Fruit fly (Drosophila melanogaster): ENCODE data around the gene kel.

Gene kel

dm6 chr2L:18150393-18151133 lies 12.7 kb upstream of the kel start:
- TF ChIP-seq kay (GFP tag; ENCODE audit: borderline replicate concordance), result peak; percentile 31
- TF ChIP-seq tj (GFP tag; optimal IDR thresholded peaks at IDR 0.05), result peak; percentile 7
- TF ChIP-seq Hr96 (GFP tag; optimal IDR thresholded peaks at IDR 0.05), result no peak
- peak; percentile 22 for TF ChIP-seq cic (GFP tag; optimal IDR thresholded peaks at IDR 0.05)

- no peak for TF ChIP-seq CG1620 (GFP tag; optimal IDR thresholded peaks at IDR 0.05)
- peak; percentile 28 for TF ChIP-seq tj (GFP tag; optimal IDR thresholded peaks at IDR 0.05)
Measured at dm6 chr2L:18149903-18150302, 12.0 kb upstream of the kel start.

- TF ChIP-seq CG7045 (GFP tag; optimal IDR thresholded peaks at IDR 0.05) (peak; percentile 87), pad (GFP tag; optimal IDR thresholded peaks at IDR 0.05) (peak; percentile 53), CG33017 (tag; optimal IDR thresholded peaks at IDR 0.05) (peak; percentile 43), toe (GFP tag; optimal IDR thresholded peaks at IDR 0.05) (peak; percentile 14), Clk (GFP tag; optimal IDR thresholded peaks at IDR 0.05) (peak; percentile 65), CG11617 (GFP tag; optimal IDR thresholded peaks at IDR 0.05) (peak; percentile 58), Mnt (GFP tag; optimal IDR thresholded peaks at IDR 0.05) (peak; percentile 76), Hr96 (GFP tag; optimal IDR thresholded peaks at IDR 0.05) (peak; percentile 5), CG1620 (GFP tag; optimal IDR thresholded peaks at IDR 0.05) (peak; percentile 11), CG14711 (tag; optimal IDR thresholded peaks at IDR 0.05) (peak; percentile 60), bab1 (GFP tag; optimal IDR thresholded peaks at IDR 0.05) (no peak), CG5204 (GFP tag; optimal IDR thresholded peaks at IDR 0.05) (no peak), Crg-1 (GFP tag; optimal IDR thresholded peaks at IDR 0.05) (peak; percentile 86), CG7101 (tag; optimal IDR thresholded peaks at IDR 0.05) (peak; percentile 84), cic (GFP tag; optimal IDR thresholded peaks at IDR 0.05) (peak; percentile 100), tj (GFP tag; optimal IDR thresholded peaks at IDR 0.05) (peak; percentile 65), ovo (GFP tag; optimal IDR thresholded peaks at IDR 0.05) (peak; percentile 79), CG12768 (GFP tag; optimal IDR thresholded peaks at IDR 0.05) (peak; percentile 77), cnc (optimal IDR thresholded peaks at IDR 0.05) (no peak), kay (GFP tag; ENCODE audit: borderline replicate concordance) (peak; percentile 90)
Measured at dm6 chr2L:18148552-18149219, 10.8 kb upstream of the kel start.

- TF ChIP-seq cnc (optimal IDR thresholded peaks at IDR 0.05), result no peak
- TF ChIP-seq tj (GFP tag; optimal IDR thresholded peaks at IDR 0.05), result no peak
- no peak for TF ChIP-seq pad (GFP tag; optimal IDR thresholded peaks at IDR 0.05)
- no peak for TF ChIP-seq toe (GFP tag; optimal IDR thresholded peaks at IDR 0.05)
- no peak for TF ChIP-seq CG14711 (tag; optimal IDR thresholded peaks at IDR 0.05)
- TF ChIP-seq bab1 (GFP tag; optimal IDR thresholded peaks at IDR 0.05), result no peak
- no peak for TF ChIP-seq Crg-1 (GFP tag; optimal IDR thresholded peaks at IDR 0.05)
- TF ChIP-seq cic (GFP tag; optimal IDR thresholded peaks at IDR 0.05), result peak; percentile 96
- TF ChIP-seq CG1620 (GFP tag; optimal IDR thresholded peaks at IDR 0.05), result no peak
- peak; percentile 2 for TF ChIP-seq kay (GFP tag; ENCODE audit: borderline replicate concordance)
- TF ChIP-seq ovo (GFP tag; optimal IDR thresholded peaks at IDR 0.05), result no peak
- no peak for TF ChIP-seq Mnt (GFP tag; optimal IDR thresholded peaks at IDR 0.05)
- no peak for TF ChIP-seq Hr96 (GFP tag; optimal IDR thresholded peaks at IDR 0.05)
Measured at dm6 chr2L:18147511-18148072, 9.7 kb upstream of the kel start.

dm6 chr2L:18146618-18147099 lies 8.8 kb upstream of the kel start:
- no peak for TF ChIP-seq cnc (optimal IDR thresholded peaks at IDR 0.05)
- no peak for TF ChIP-seq cic (GFP tag; optimal IDR thresholded peaks at IDR 0.05)
- TF ChIP-seq Clk (GFP tag; optimal IDR thresholded peaks at IDR 0.05), result no peak
- no peak for TF ChIP-seq ovo (GFP tag; optimal IDR thresholded peaks at IDR 0.05)
- no peak for TF ChIP-seq CG7045 (GFP tag; optimal IDR thresholded peaks at IDR 0.05)
- no peak for TF ChIP-seq Crg-1 (GFP tag; optimal IDR thresholded peaks at IDR 0.05)
- no peak for TF ChIP-seq bab1 (GFP tag; optimal IDR thresholded peaks at IDR 0.05)

- TF ChIP-seq bab1 (GFP tag; optimal IDR thresholded peaks at IDR 0.05), result no peak
- TF ChIP-seq CG5204 (GFP tag; optimal IDR thresholded peaks at IDR 0.05), result no peak
- TF ChIP-seq CG1620 (GFP tag; optimal IDR thresholded peaks at IDR 0.05), result no peak
- TF ChIP-seq Hr96 (GFP tag; optimal IDR thresholded peaks at IDR 0.05), result no peak
- TF ChIP-seq ovo (GFP tag; optimal IDR thresholded peaks at IDR 0.05), result no peak
- TF ChIP-seq tj (GFP tag; optimal IDR thresholded peaks at IDR 0.05), result no peak
- TF ChIP-seq cic (GFP tag; optimal IDR thresholded peaks at IDR 0.05), result no peak
- no peak for TF ChIP-seq CG12768 (GFP tag; optimal IDR thresholded peaks at IDR 0.05)
- no peak for TF ChIP-seq Crg-1 (GFP tag; optimal IDR thresholded peaks at IDR 0.05)
- no peak for TF ChIP-seq Mnt (GFP tag; optimal IDR thresholded peaks at IDR 0.05)
- no peak for TF ChIP-seq CG14711 (tag; optimal IDR thresholded peaks at IDR 0.05)
- TF ChIP-seq CG7101 (tag; optimal IDR thresholded peaks at IDR 0.05), result no peak
Measured at dm6 chr2L:18145826-18146225, 7.9 kb upstream of the kel start.

All from whole organism, adult.